Worm (Caenorhabditis elegans): ENCODE results near the gene dhhc-10.

DNA sequence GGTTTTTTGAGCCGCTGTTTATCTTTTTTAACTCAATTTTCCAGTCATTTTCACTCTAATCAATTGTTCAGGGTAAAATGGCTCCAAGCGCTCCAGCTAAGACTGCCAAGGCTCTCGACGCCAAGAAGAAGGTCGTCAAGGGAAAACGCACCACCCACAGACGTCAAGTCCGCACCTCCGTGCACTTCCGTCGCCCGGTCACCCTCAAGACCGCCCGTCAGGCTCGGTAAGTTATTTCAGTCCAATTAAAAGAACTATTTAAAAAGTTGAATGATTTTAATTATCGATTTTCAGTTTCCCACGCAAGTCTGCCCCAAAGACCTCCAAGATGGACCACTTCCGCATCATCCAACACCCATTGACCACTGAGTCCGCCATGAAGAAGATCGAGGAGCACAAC is 8.1 kb downstream of the dhhc-10 start, which contains the start of gene rpl-25.1:
- TF ChIP-seq sea-1 (GFP tag; conservative IDR thresholded peaks at IDR 0.05) (no peak), ama-1 (optimal IDR thresholded peaks at IDR 0.05) (no peak), hnd-1 (tag; optimal IDR thresholded peaks at IDR 0.05) (no peak), ceh-13 (GFP tag; optimal IDR thresholded peaks at IDR 0.05) (no peak), tbx-37 (GFP tag; conservative IDR thresholded peaks at IDR 0.05) (no peak; the same call in 1 of the 2 replicates), scrt-1 (GFP tag; IDR thresholded peaks at IDR 0.05) (no peak), hmbx-1 (tag; optimal IDR thresholded peaks at IDR 0.05) (no peak), hmg-4 (GFP tag; optimal IDR thresholded peaks at IDR 0.05) (no peak), flt-1 (GFP tag; IDR thresholded peaks at IDR 0.05) (no peak)
